Fruit fly (Drosophila melanogaster) whole organism: ENCODE results near the gene p-cup.

ENCODE experiments used
- pan ChIP-seq: fragments of >200 bp; optimal IDR thresholded peaks from 2 replicates; lab custom pipeline; 2017
- usp ChIP-seq: fragments of >200 bp; optimal IDR thresholded peaks from 2 replicates; lab custom pipeline; 2017; ENCODE audit warnings: missing biosample characterization, missing genetic modification characterization, mixed read lengths

DNA sequence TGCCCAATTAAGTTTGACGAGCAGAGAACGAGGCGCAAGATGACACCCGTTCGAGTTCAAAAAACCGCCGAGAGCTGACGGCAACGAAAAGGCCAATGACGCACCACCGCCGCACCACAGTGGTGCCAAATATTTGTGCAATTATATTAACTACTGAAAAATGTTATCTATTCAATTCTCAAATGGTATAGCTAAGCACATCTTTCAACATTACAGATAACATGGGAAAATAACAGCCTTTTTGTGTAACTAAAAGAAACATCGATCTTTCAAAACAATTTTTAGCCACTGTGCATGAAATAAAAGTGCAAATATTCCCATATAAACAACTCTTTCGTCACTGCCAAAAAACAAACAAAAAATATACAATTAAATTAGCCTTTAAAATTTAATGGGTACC, 41.3 kb upstream of the p-cup start:
- TF ChIP-seq usp (GFP tag; lab: Kevin White, UChicago) (no peak), pan (lab: Kevin White, UChicago) (no peak)
